Worm (Caenorhabditis elegans) whole organism, mixed stage, embryonic: ENCODE measurements around the gene math-9.

Experiments used
- ceh-43 ChIP-seq: fragments of 200-800 bp; sonication (Bioruptor generic); optimal IDR thresholded peaks from 2 replicates; lab custom pipeline; 2018; ENCODE audit warnings: mild to moderate bottlenecking, missing genetic modification characterization, moderate library complexity, missing compliant biosample characterization
- elt-3 ChIP-seq: fragments of 150-350 bp; optimal IDR thresholded peaks from 2 replicates; lab custom pipeline; 2014; ENCODE audit warnings: missing biosample characterization, missing genetic modification characterization
- ham-2 ChIP-seq: fragments of 200-800 bp; sonication (Bioruptor generic); optimal IDR thresholded peaks from 2 replicates; lab custom pipeline; 2018; ENCODE audit warnings: mild to moderate bottlenecking, missing genetic modification characterization, missing compliant biosample characterization
- lin-13 ChIP-seq: fragments of 150-350 bp; optimal IDR thresholded peaks from 2 replicates; lab custom pipeline; 2014; ENCODE audit warnings: missing biosample characterization, missing genetic modification characterization
- mls-2 ChIP-seq: sonication (generic microtip); optimal IDR thresholded peaks from 2 replicates; lab custom pipeline; 2016; ENCODE audit warnings: mild to moderate bottlenecking, missing genetic modification characterization, moderate library complexity, missing compliant biosample characterization
- nhr-12 ChIP-seq: fragments of 150-350 bp; optimal IDR thresholded peaks from 2 replicates; lab custom pipeline; 2014; ENCODE audit warnings: missing biosample characterization, missing genetic modification characterization
- nhr-237 ChIP-seq: fragments of 150-350 bp; optimal IDR thresholded peaks from 2 replicates; lab custom pipeline; 2014; ENCODE audit warnings: missing biosample characterization, missing genetic modification characterization
- nhr-28 ChIP-seq: fragments of 150-350 bp; optimal IDR thresholded peaks from 2 replicates; lab custom pipeline; 2014; ENCODE audit warnings: missing biosample characterization, missing genetic modification characterization
- nhr-76 ChIP-seq: sonication (generic microtip); optimal IDR thresholded peaks from 2 replicates; lab custom pipeline; 2017; ENCODE audit warnings: missing biosample characterization, missing genetic modification characterization
- pha-4 ChIP-seq: fragments of 150-350 bp; optimal IDR thresholded peaks from 2 replicates; lab custom pipeline; 2018; ENCODE audit warnings: missing biosample characterization, missing genetic modification reagents, missing genetic modification characterization
- snpc-4 ChIP-seq: fragments of 150-350 bp; optimal IDR thresholded peaks from 2 replicates; lab custom pipeline; 2014; ENCODE audit warnings: missing biosample characterization, missing genetic modification characterization
- unc-39 ChIP-seq: fragments of 150-350 bp; optimal IDR thresholded peaks from 2 replicates; lab custom pipeline; 2014; ENCODE audit warnings: missing biosample characterization, missing genetic modification characterization
- unc-62 ChIP-seq: fragments of 150-350 bp; optimal IDR thresholded peaks from 2 replicates; lab custom pipeline; 2014; ENCODE audit warnings: missing biosample characterization, missing genetic modification reagents, missing genetic modification characterization

DNA sequence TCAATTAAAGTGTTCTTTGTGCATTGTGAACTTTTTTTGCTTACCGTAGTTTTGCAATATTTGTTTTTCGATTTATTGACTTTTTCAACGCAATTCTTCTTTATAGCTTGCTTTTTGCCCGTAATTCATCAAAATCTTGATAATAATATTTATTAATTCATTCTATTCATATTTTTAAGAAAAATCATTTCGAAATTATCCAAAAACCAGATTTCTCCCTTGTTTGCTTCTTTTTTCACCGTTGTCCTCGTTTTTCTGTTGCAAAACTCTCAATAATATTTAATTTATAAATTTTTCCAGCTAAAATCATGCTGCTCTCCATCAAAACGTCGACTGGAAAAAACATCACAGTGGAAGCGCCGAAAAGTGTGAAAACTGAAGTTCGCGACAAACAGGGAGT lies 33.9 kb upstream of the math-9 start, which contains the start of gene F52C6.3:
- TF ChIP-seq nhr-28 (tag; lab: Kevin White, UChicago) = no peak
- TF ChIP-seq unc-62 = no peak
- TF ChIP-seq lin-13 (tag; lab: Kevin White, UChicago) = no peak
- TF ChIP-seq snpc-4 = no peak
- TF ChIP-seq nhr-12 = no peak
- no peak for TF ChIP-seq nhr-237 (tag; lab: Kevin White, UChicago)
- no peak for TF ChIP-seq nhr-76 (tag; lab: Kevin White, UChicago)
- TF ChIP-seq ceh-43 (GFP tag; lab: Kevin White, UChicago) = no peak
- no peak for TF ChIP-seq unc-39
- TF ChIP-seq pha-4 (tag; lab: Kevin White, UChicago) = no peak
- TF ChIP-seq mls-2 (tag; lab: Kevin White, UChicago) = no peak
- TF ChIP-seq ham-2 (GFP tag; lab: Kevin White, UChicago) = no peak
- no peak for TF ChIP-seq elt-3 (tag; lab: Kevin White, UChicago)
